Fruit fly (Drosophila melanogaster): ENCODE results near the gene CG5004.

The CG5004 gene

DNA sequence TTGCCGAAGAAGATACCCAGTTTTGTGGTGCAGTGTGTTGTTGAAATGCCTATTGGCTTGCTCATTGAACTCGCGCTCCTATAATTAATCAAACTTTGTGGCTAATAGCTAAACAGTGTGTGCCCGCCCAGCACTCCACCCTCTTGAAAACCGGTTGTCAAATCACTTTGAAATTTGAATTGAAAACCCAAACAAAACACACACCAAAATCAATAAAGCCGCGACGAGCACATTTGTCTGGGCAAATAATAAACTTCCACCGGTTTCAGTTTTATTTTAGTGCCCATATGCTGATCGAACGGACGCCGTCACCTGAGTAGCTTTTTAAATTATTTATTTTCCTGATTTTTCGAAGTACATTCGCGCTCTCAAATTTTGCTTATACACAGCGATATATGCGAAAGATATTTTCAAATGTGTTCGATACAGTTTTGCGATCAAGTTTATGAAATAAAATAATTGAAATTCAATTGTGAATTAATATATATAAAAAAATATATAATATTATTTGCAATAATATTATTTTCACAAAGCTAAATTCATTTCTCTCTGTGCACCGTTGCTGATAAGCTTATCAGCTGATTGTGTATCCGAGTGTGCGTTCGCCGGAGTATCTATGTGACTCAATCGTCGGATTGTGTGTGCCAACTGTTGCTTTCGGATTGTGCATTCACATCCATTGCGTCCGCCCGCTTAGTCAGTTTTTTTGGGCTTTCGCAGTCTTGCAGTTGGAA, 22.5 kb downstream of the CG5004 start (continued):
- TF ChIP-seq zen2 (GFP tag; IDR thresholded peaks at IDR 0.05; ENCODE audit: partially characterized antibody) (no peak), gsb-n (tag; optimal IDR thresholded peaks at IDR 0.05) (peak; percentile 86), salm (tag; optimal IDR thresholded peaks at IDR 0.05) (peak; percentile 71), grn (GFP tag; optimal IDR thresholded peaks at IDR 0.05) (peak; percentile 38), CG32532 (GFP tag; IDR thresholded peaks at IDR 0.05) (peak; percentile 75), CG31365 (tag; optimal IDR thresholded peaks at IDR 0.05) (no peak), vvl (GFP tag; IDR thresholded peaks at IDR 0.05) (peak; percentile 90), trh (GFP tag; optimal IDR thresholded peaks at IDR 0.05) (peak; percentile 51), slp2 (GFP tag; optimal IDR thresholded peaks at IDR 0.05) (no peak), Elba2 (GFP tag; optimal IDR thresholded peaks at IDR 0.05) (no peak), pnt (GFP tag; optimal IDR thresholded peaks at IDR 0.05) (no peak), nau (GFP tag; optimal IDR thresholded peaks at IDR 0.05) (peak; percentile 56), bab2 (GFP tag; optimal IDR thresholded peaks at IDR 0.05) (peak; percentile 17), CG34224 (GFP tag; IDR thresholded peaks at IDR 0.05; ENCODE audit: partially characterized antibody) (no peak), trem (tag; optimal IDR thresholded peaks at IDR 0.05) (peak; percentile 65), CG43689 (GFP tag; IDR thresholded peaks at IDR 0.05) (peak; percentile 25; the same call in 1 of the 2 replicates), hkb (optimal IDR thresholded peaks at IDR 0.05) (no peak), hkb (GFP tag; IDR thresholded peaks at IDR 0.05) (peak; percentile 85), CG11560 (tag; IDR thresholded peaks at IDR 0.05) (no peak), Hr3 (GFP tag; optimal IDR thresholded peaks at IDR 0.05) (peak; percentile 76), tgo (GFP tag; IDR thresholded peaks at IDR 0.05) (peak; percentile 77), Ets65A (GFP tag) (peak; percentile 38), sd (tag; optimal IDR thresholded peaks at IDR 0.05) (peak; percentile 63), dpn (GFP tag; optimal IDR thresholded peaks at IDR 0.05) (peak in 1 of 2 experiments; percentile 74), sna (GFP tag; IDR thresholded peaks at IDR 0.05; ENCODE audit: partially characterized antibody) (no peak), CG9437 (GFP tag; optimal IDR thresholded peaks at IDR 0.05) (peak; percentile 77), abd-A (tag; optimal IDR thresholded peaks at IDR 0.05) (peak; percentile 58), ash1 (GFP tag; optimal IDR thresholded peaks at IDR 0.05) (no peak), CG5245 (GFP tag; optimal IDR thresholded peaks at IDR 0.05) (peak; percentile 32), pros (GFP tag; optimal IDR thresholded peaks at IDR 0.05) (no peak), tio (GFP tag; optimal IDR thresholded peaks at IDR 0.05) (peak; percentile 56), CG8944 (GFP tag; optimal IDR thresholded peaks at IDR 0.05) (no peak), CG31224 (GFP tag; IDR thresholded peaks at IDR 0.05) (peak; percentile 66), CG2116 (GFP tag; optimal IDR thresholded peaks at IDR 0.05) (peak; percentile 23), CG4730 (GFP tag; IDR thresholded peaks at IDR 0.05) (peak; percentile 60), HHEX (GFP tag; optimal IDR thresholded peaks at IDR 0.05) (peak; percentile 81), CG14667 (GFP tag; IDR thresholded peaks at IDR 0.05) (peak; percentile 63; the same call in 1 of the 2 replicates), pho (GFP tag; optimal IDR thresholded peaks at IDR 0.05) (no peak), CG18599 (GFP tag; optimal IDR thresholded peaks at IDR 0.05) (peak; percentile 89), bcd (GFP tag; optimal IDR thresholded peaks at IDR 0.05) (peak; percentile 76), CG11696 (GFP tag; IDR thresholded peaks at IDR 0.05) (no peak), CG12071 (GFP tag; optimal IDR thresholded peaks at IDR 0.05) (no peak), z (GFP tag; IDR thresholded peaks at IDR 0.05) (no peak), croc (GFP tag; conservative IDR thresholded peaks at IDR 0.05) (peak; percentile 45), CG32767 (GFP tag; IDR thresholded peaks at IDR 0.05) (peak; percentile 82), Stat92E (GFP tag; optimal IDR thresholded peaks at IDR 0.05) (no peak), Awh (GFP tag; IDR thresholded peaks at IDR 0.05) (peak; percentile 74), rib (GFP tag; IDR thresholded peaks at IDR 0.05) (peak; percentile 58; the same call in 1 of the 2 replicates), Gug (GFP tag; IDR thresholded peaks at IDR 0.05) (no peak; the same call in 3 of the 4 replicates), sima (GFP tag; optimal IDR thresholded peaks at IDR 0.05) (no peak)

Data from whole organism, embryonic.